Fruit fly (Drosophila melanogaster) whole organism, prepupa: ENCODE measurements around the gene Rheb.

Experiments
- Blimp-1 ChIP-seq: fragments of 200-800 bp; sonication (Bioruptor generic); optimal IDR thresholded peaks from 3 replicates; lab custom pipeline; 2017; ENCODE audit warnings: missing biosample characterization, missing genetic modification characterization, mild to moderate bottlenecking, moderate library complexity, missing genetic modification reagents
- CG10669 ChIP-seq: fragments of 200-800 bp; sonication (Bioruptor generic); optimal IDR thresholded peaks from 3 replicates; lab custom pipeline; 2018; ENCODE audit warnings: missing biosample characterization, mild to moderate bottlenecking, missing genetic modification characterization, moderate library complexity
- CG11294 ChIP-seq: fragments of 200-800 bp; sonication (Bioruptor generic); IDR thresholded peaks from 2 replicates; pipeline ENCODE4 v1.3.6; 2022; ENCODE audit warnings: missing biosample characterization, missing genetic modification characterization
- CG15336 ChIP-seq: fragments of 200-800 bp; sonication (Bioruptor generic); IDR thresholded peaks from 2 replicates; pipeline ENCODE4 v1.3.6; 2022; ENCODE audit warnings: missing biosample characterization, missing genetic modification characterization
- CG1621 ChIP-seq: fragments of 200-800 bp; sonication (Bioruptor generic); optimal IDR thresholded peaks from 3 replicates; lab custom pipeline; 2018; ENCODE audit warnings: missing biosample characterization, mild to moderate bottlenecking, missing genetic modification characterization
- CG16779 ChIP-seq: fragments of 200-800 bp; sonication (Bioruptor generic); optimal IDR thresholded peaks from 3 replicates; lab custom pipeline; 2017; ENCODE audit warnings: missing biosample characterization, mild to moderate bottlenecking, missing genetic modification characterization
- CG3032 ChIP-seq: fragments of 200-800 bp; optimal IDR thresholded peaks from 2 replicates; lab custom pipeline; 2019; ENCODE audit warnings: missing biosample characterization, mild to moderate bottlenecking, missing genetic modification characterization, moderate library complexity
- CG31627 ChIP-seq: fragments of 200-800 bp; sonication (Bioruptor generic); optimal IDR thresholded peaks from 3 replicates; lab custom pipeline; 2016; ENCODE audit warnings: missing biosample characterization, missing genetic modification characterization
- CG32006 ChIP-seq: fragments of 200-800 bp; sonication (Bioruptor generic); optimal IDR thresholded peaks from 3 replicates; lab custom pipeline; 2017; ENCODE audit warnings: missing biosample characterization, mild to moderate bottlenecking, missing genetic modification characterization
- CG3919 ChIP-seq: fragments of 200-800 bp; sonication (Bioruptor generic); optimal IDR thresholded peaks from 3 replicates; lab custom pipeline; 2016; ENCODE audit warnings: missing biosample characterization, missing genetic modification characterization
- CG6163 ChIP-seq: fragments of 200-800 bp; sonication (Bioruptor generic); IDR thresholded peaks from 3 replicates; pipeline ENCODE4 v1.3.6; 2022; ENCODE audit warnings: missing biosample characterization, missing genetic modification characterization
- CG6792 ChIP-seq: fragments of 200-800 bp; sonication (Bioruptor generic); optimal IDR thresholded peaks from 3 replicates; lab custom pipeline; 2016; ENCODE audit warnings: missing biosample characterization, missing genetic modification characterization
- CG6854 ChIP-seq: fragments of 200-800 bp; sonication (Bioruptor generic); optimal IDR thresholded peaks from 2 replicates; lab custom pipeline; 2017; ENCODE audit warnings: missing biosample characterization, mild to moderate bottlenecking, missing genetic modification characterization
- CG8632 ChIP-seq: fragments of 200-800 bp; sonication (Bioruptor generic); optimal IDR thresholded peaks from 3 replicates; lab custom pipeline; 2016; ENCODE audit warnings: missing biosample characterization, missing genetic modification characterization
- Eip75B ChIP-seq: fragments of 200-800 bp; sonication (Bioruptor generic); optimal IDR thresholded peaks from 3 replicates; lab custom pipeline; 2016; ENCODE audit warnings: missing biosample characterization, missing genetic modification characterization
- Eip93F ChIP-seq: fragments of 200-800 bp; sonication (Bioruptor generic); optimal IDR thresholded peaks from 2 replicates; lab custom pipeline; 2016; ENCODE audit warnings: missing biosample characterization, mild to moderate bottlenecking, missing genetic modification characterization
- Ets21C ChIP-seq: fragments of 200-800 bp; sonication (Bioruptor generic); optimal IDR thresholded peaks from 3 replicates; lab custom pipeline; 2016; ENCODE audit warnings: missing biosample characterization, missing genetic modification characterization
- Ets96B ChIP-seq: fragments of 200-800 bp; optimal IDR thresholded peaks from 2 replicates; lab custom pipeline; 2019; ENCODE audit warnings: missing biosample characterization, mild to moderate bottlenecking, missing genetic modification characterization, moderate library complexity
- Hr38 ChIP-seq: sonication (Bioruptor generic); optimal IDR thresholded peaks from 2 replicates; lab custom pipeline; 2016; ENCODE audit warnings: missing biosample characterization, missing genetic modification characterization
- Lpt ChIP-seq: fragments of 200-800 bp; sonication (Bioruptor generic); optimal IDR thresholded peaks from 3 replicates; lab custom pipeline; 2016; ENCODE audit warnings: missing biosample characterization, missing genetic modification characterization
- Met ChIP-seq: fragments of 200-800 bp; sonication (Bioruptor generic); optimal IDR thresholded peaks from 3 replicates; lab custom pipeline; 2016; ENCODE audit warnings: missing biosample characterization, missing genetic modification characterization
- Smox ChIP-seq: fragments of 200-800 bp; sonication (Bioruptor generic); optimal IDR thresholded peaks from 3 replicates; lab custom pipeline; 2016; ENCODE audit warnings: missing biosample characterization, missing genetic modification characterization
- Sox14 ChIP-seq: fragments of 200-800 bp; sonication (Bioruptor generic); optimal IDR thresholded peaks from 3 replicates; lab custom pipeline; 2016; ENCODE audit warnings: missing biosample characterization, missing genetic modification characterization
- Sox15 ChIP-seq: fragments of 200-800 bp; sonication (Bioruptor generic); optimal IDR thresholded peaks from 3 replicates; lab custom pipeline; 2016; ENCODE audit warnings: missing biosample characterization, missing genetic modification characterization
- achi ChIP-seq: fragments of 200-800 bp; sonication (Bioruptor generic); optimal IDR thresholded peaks from 3 replicates; lab custom pipeline; 2016; ENCODE audit warnings: missing biosample characterization, missing genetic modification characterization
- acj6 ChIP-seq: fragments of 200-800 bp; sonication (Bioruptor generic); optimal IDR thresholded peaks from 3 replicates; lab custom pipeline; 2016; ENCODE audit warnings: missing biosample characterization, missing genetic modification characterization
- cyc ChIP-seq: fragments of 200-800 bp; sonication (Bioruptor generic); optimal IDR thresholded peaks from 3 replicates; lab custom pipeline; 2016; ENCODE audit warnings: missing biosample characterization, missing genetic modification characterization
- dac ChIP-seq: fragments of 200-800 bp; sonication (Bioruptor generic); optimal IDR thresholded peaks from 2 replicates; lab custom pipeline; 2017; ENCODE audit warnings: missing biosample characterization, mild to moderate bottlenecking, missing genetic modification characterization
- dsx ChIP-seq: fragments of 200-800 bp; optimal IDR thresholded peaks from 3 replicates; lab custom pipeline; 2019; ENCODE audit warnings: missing biosample characterization, mild to moderate bottlenecking, missing genetic modification characterization, moderate library complexity; ENCODE audit not compliant: poor library complexity, severe bottlenecking
- eg ChIP-seq: fragments of 200-800 bp; sonication (Bioruptor generic); IDR thresholded peaks from 3 replicates; pipeline ENCODE4 v1.3.6; 2022; ENCODE audit warnings: missing biosample characterization, missing genetic modification characterization
- esn ChIP-seq: fragments of 200-800 bp; sonication (Bioruptor generic); optimal IDR thresholded peaks from 2 replicates; lab custom pipeline; 2016; ENCODE audit warnings: missing biosample characterization, mild to moderate bottlenecking, missing genetic modification characterization, moderate library complexity
- fd59A ChIP-seq: fragments of 200-800 bp; sonication (Bioruptor generic); optimal IDR thresholded peaks from 2 replicates; lab custom pipeline; 2017; ENCODE audit warnings: missing biosample characterization, mild to moderate bottlenecking, missing genetic modification characterization, missing genetic modification reagents
- fd85E ChIP-seq: fragments of 200-800 bp; sonication (Bioruptor generic); optimal IDR thresholded peaks from 3 replicates; lab custom pipeline; 2016; ENCODE audit warnings: missing biosample characterization, missing genetic modification characterization
- fkh ChIP-seq: fragments of 200-800 bp; sonication (Bioruptor generic); optimal IDR thresholded peaks from 3 replicates; lab custom pipeline; 2017; ENCODE audit warnings: missing biosample characterization, mild to moderate bottlenecking, missing genetic modification characterization, moderate library complexity
- lz ChIP-seq: fragments of 200-800 bp; sonication (Bioruptor generic); optimal IDR thresholded peaks from 3 replicates; lab custom pipeline; 2016; ENCODE audit warnings: missing biosample characterization, missing genetic modification characterization
- spab ChIP-seq: fragments of 200-800 bp; sonication (Bioruptor generic); optimal IDR thresholded peaks from 2 replicates; lab custom pipeline; 2017; ENCODE audit warnings: missing biosample characterization, mild to moderate bottlenecking, missing genetic modification characterization, missing genetic modification reagents
- ss ChIP-seq, 2 experiments: fragments of 200-800 bp; sonication (Bioruptor generic); optimal IDR thresholded peaks; 2 replicates in 1 of 2; 3 replicates in 1 of 2; lab custom pipeline; 2017 to 2018; ENCODE audit warnings: mild to moderate bottlenecking in 2 of 2, missing biosample characterization in 2 of 2, missing genetic modification characterization in 2 of 2, moderate library complexity in 1 of 2
- vri ChIP-seq: fragments of 200-800 bp; sonication (Bioruptor generic); optimal IDR thresholded peaks from 3 replicates; lab custom pipeline; 2016; ENCODE audit warnings: missing biosample characterization, mild to moderate bottlenecking, missing genetic modification characterization

Rheb gene

dm6 chr3R:5547464-5547943 lies 21.2 kb upstream of the Rheb start, which contains the start of gene CG2519:
Gene CG2519 (minus strand): TSS chr3R:5547775.
- peak; percentile 58 for TF ChIP-seq cyc
- peak; percentile 43 for TF ChIP-seq CG31627 (GFP tag; lab: Kevin White, UChicago)
- TF ChIP-seq Ets21C (GFP tag; lab: Kevin White, UChicago): peak; percentile 32
- TF ChIP-seq CG3919 (GFP tag; lab: Kevin White, UChicago): no peak
- TF ChIP-seq lz (GFP tag; lab: Kevin White, UChicago): peak; percentile 43
- TF ChIP-seq CG3032 (tag; lab: Kevin White, UChicago): peak; percentile 48
- TF ChIP-seq Eip93F (GFP tag; lab: Kevin White, UChicago): no peak
- TF ChIP-seq Sox14 (GFP tag; lab: Kevin White, UChicago): peak; percentile 47
- TF ChIP-seq fd85E (GFP tag; lab: Kevin White, UChicago): no peak
- TF ChIP-seq CG1621 (tag; lab: Kevin White, UChicago): no peak
- no peak for TF ChIP-seq CG32006 (GFP tag; lab: Kevin White, UChicago)
- TF ChIP-seq CG6854 (GFP tag; lab: Kevin White, UChicago): no peak
- TF ChIP-seq vri (GFP tag; lab: Kevin White, UChicago): no peak
- TF ChIP-seq CG10669 (GFP tag; lab: Kevin White, UChicago): no peak
- TF ChIP-seq dac (GFP tag; lab: Kevin White, UChicago): no peak
- TF ChIP-seq CG6792 (GFP tag; lab: Kevin White, UChicago): peak; percentile 18
- peak; percentile 25; the same call in 1 of the 2 replicates for TF ChIP-seq CG15336
- TF ChIP-seq Lpt (GFP tag; lab: Kevin White, UChicago): no peak
- TF ChIP-seq Ets96B (tag; lab: Kevin White, UChicago): no peak
- peak; percentile 54 for TF ChIP-seq esn (GFP tag; lab: Kevin White, UChicago)
- TF ChIP-seq Sox15 (GFP tag; lab: Kevin White, UChicago): no peak
- TF ChIP-seq CG11294 (GFP tag; lab: Robert Waterston, UW): 0 out of 2 replicates have a peak, but pooled peaks have one; percentile 7

- TF ChIP-seq CG6792 (GFP tag; lab: Kevin White, UChicago) (no peak), acj6 (GFP tag; lab: Kevin White, UChicago) (no peak), CG1621 (tag; lab: Kevin White, UChicago) (no peak), CG31627 (GFP tag; lab: Kevin White, UChicago) (no peak), esn (GFP tag; lab: Kevin White, UChicago) (no peak), Blimp-1 (no peak), Hr38 (no peak), Eip75B (no peak), CG6163 (GFP tag; lab: Robert Waterston, UW) (no peak), fd59A (no peak), CG10669 (GFP tag; lab: Kevin White, UChicago) (no peak), CG3919 (GFP tag; lab: Kevin White, UChicago) (no peak), vri (GFP tag; lab: Kevin White, UChicago) (no peak)
Observed at dm6 chr3R:5550452-5550851, 18.3 kb upstream of the Rheb start.

- TF ChIP-seq Eip75B: no peak
- no peak for TF ChIP-seq eg
- TF ChIP-seq CG16779 (tag; lab: Kevin White, UChicago): no peak
- TF ChIP-seq Lpt (GFP tag; lab: Kevin White, UChicago): no peak
- no peak for TF ChIP-seq dsx (GFP tag; lab: Kevin White, UChicago)
- no peak for TF ChIP-seq CG8632 (GFP tag; lab: Kevin White, UChicago)
- TF ChIP-seq Met: no peak
- TF ChIP-seq Smox (GFP tag; lab: Kevin White, UChicago): no peak
- TF ChIP-seq fkh (GFP tag; lab: Kevin White, UChicago): no peak
- TF ChIP-seq CG1621 (tag; lab: Kevin White, UChicago): no peak
- TF ChIP-seq CG15336: no peak
- no peak for TF ChIP-seq cyc
- no peak for TF ChIP-seq CG3919 (GFP tag; lab: Kevin White, UChicago)
- no peak for TF ChIP-seq ss (GFP tag; optimal IDR thresholded peaks at IDR 0.05; lab: Kevin White, UChicago)
- no peak for TF ChIP-seq achi (GFP tag; lab: Kevin White, UChicago)
- TF ChIP-seq spab (GFP tag; lab: Kevin White, UChicago): no peak
Observed at dm6 chr3R:5551068-5551467, 17.7 kb upstream of the Rheb start, which contains the start of gene mia. Gene mia (minus strand): TSS chr3R:5551168.
